Worm (Caenorhabditis elegans) whole organism, young adult: ENCODE data around the gene F52F10.2.
A peak's percentile ranks its signal among the peaks of the same experiment; 100 is the strongest.

Experiments used
- B0035.1 ChIP-seq: sonication (generic microtip); optimal IDR thresholded peaks from 2 replicates; lab custom pipeline; 2016; ENCODE audit warnings: missing genetic modification characterization, mild to moderate bottlenecking, missing compliant biosample characterization, missing genotype, missing genetic modification reagents
- B0336.3 ChIP-seq: fragments of 200-800 bp; sonication (Bioruptor generic); IDR thresholded peaks from 2 replicates; pipeline ENCODE4 v1.3.6; 2022; ENCODE audit warnings: missing genetic modification characterization, missing compliant biosample characterization
- F33H1.4 ChIP-seq: fragments of 200-800 bp; sonication (Bioruptor generic); IDR thresholded peaks from 2 replicates; pipeline ENCODE4 v1.3.6; 2022; ENCODE audit warnings: missing genetic modification reagents, missing genetic modification characterization, missing compliant biosample characterization
- F39B2.1 ChIP-seq: fragments of 200-800 bp; sonication (Bioruptor generic); IDR thresholded peaks from 2 replicates; pipeline ENCODE4 v1.3.6; 2022; ENCODE audit warnings: missing genetic modification reagents, missing genetic modification characterization, missing compliant biosample characterization
- F55B11.4 ChIP-seq: sonication (generic microtip); optimal IDR thresholded peaks from 2 replicates; lab custom pipeline; 2016; ENCODE audit warnings: missing compliant biosample characterization, missing genetic modification characterization, borderline replicate concordance; ENCODE audit not compliant: insufficient read depth
- Y53F4B.3 ChIP-seq: fragments of 200-800 bp; sonication (Bioruptor generic); IDR thresholded peaks from 2 replicates; pipeline ENCODE4 v1.3.6; 2022; ENCODE audit warnings: missing genetic modification reagents, missing genetic modification characterization, missing compliant biosample characterization
- Y53G8AR.9 ChIP-seq: fragments of 200-800 bp; sonication (Bioruptor generic); conservative IDR thresholded peaks from 2 replicates; pipeline ENCODE4 v1.3.6; 2022; ENCODE audit warnings: missing genetic modification reagents, missing genetic modification characterization, missing compliant biosample characterization
- ZK185.1 ChIP-seq: sonication (generic microtip); optimal IDR thresholded peaks from 2 replicates; lab custom pipeline; 2016; ENCODE audit warnings: mild to moderate bottlenecking, missing genetic modification characterization, missing compliant biosample characterization; ENCODE audit not compliant: poor library complexity, severe bottlenecking
- aptf-2 ChIP-seq: fragments of 200-800 bp; sonication (Bioruptor generic); conservative IDR thresholded peaks from 2 replicates; pipeline ENCODE4 v1.3.6; 2022; ENCODE audit warnings: missing genetic modification reagents, missing genetic modification characterization, missing compliant biosample characterization
- bed-1 ChIP-seq: fragments of 200-800 bp; sonication (Bioruptor generic); IDR thresholded peaks from 2 replicates; pipeline ENCODE4 v1.3.6; 2022; ENCODE audit warnings: missing genetic modification reagents, missing genetic modification characterization, missing compliant biosample characterization
- bed-2 ChIP-seq: fragments of 200-800 bp; sonication (Bioruptor generic); IDR thresholded peaks from 2 replicates; pipeline ENCODE4 v1.3.6; 2022; ENCODE audit warnings: missing genetic modification reagents, missing genetic modification characterization, missing compliant biosample characterization
- cebp-2 ChIP-seq: fragments of 200-800 bp; sonication (Bioruptor generic); IDR thresholded peaks from 2 replicates; pipeline ENCODE4 v1.3.6; 2022; ENCODE audit warnings: missing genetic modification characterization, missing compliant biosample characterization
- ceh-40 ChIP-seq: fragments of 200-800 bp; sonication (Bioruptor generic); IDR thresholded peaks from 2 replicates; pipeline ENCODE4 v1.3.6; 2022; ENCODE audit warnings: missing genetic modification characterization, missing compliant biosample characterization
- ceh-79 ChIP-seq: sonication (generic microtip); optimal IDR thresholded peaks from 2 replicates; lab custom pipeline; 2017; ENCODE audit warnings: mild to moderate bottlenecking, missing genetic modification characterization, missing compliant biosample characterization
- ceh-91 ChIP-seq: fragments of 200-800 bp; sonication (Bioruptor generic); IDR thresholded peaks from 2 replicates; pipeline ENCODE4 v1.3.6; 2022; ENCODE audit warnings: missing genetic modification reagents, missing genetic modification characterization, missing compliant biosample characterization
- chd-7 ChIP-seq: sonication (generic microtip); optimal IDR thresholded peaks from 2 replicates; lab custom pipeline; 2016; ENCODE audit warnings: mild to moderate bottlenecking, missing genetic modification characterization, moderate library complexity, missing compliant biosample characterization
- dpff-1 ChIP-seq: sonication (generic microtip); optimal IDR thresholded peaks from 2 replicates; lab custom pipeline; 2017; ENCODE audit warnings: mild to moderate bottlenecking, missing genetic modification characterization, missing compliant biosample characterization
- ekl-4 ChIP-seq: fragments of 200-800 bp; sonication (Bioruptor generic); IDR thresholded peaks from 2 replicates; pipeline ENCODE4 v1.3.6; 2022; ENCODE audit warnings: missing genetic modification reagents, missing genetic modification characterization, missing compliant biosample characterization
- gei-17 ChIP-seq: fragments of 200-800 bp; sonication (Bioruptor generic); optimal IDR thresholded peaks from 2 replicates; lab custom pipeline; 2018; ENCODE audit warnings: mild to moderate bottlenecking, missing genetic modification characterization, missing compliant biosample characterization
- hmg-1.2 ChIP-seq: fragments of 200-800 bp; sonication (Bioruptor generic); IDR thresholded peaks from 2 replicates; pipeline ENCODE4 v1.3.6; 2022; ENCODE audit warnings: missing genetic modification reagents, missing genetic modification characterization, missing compliant biosample characterization
- hrde-1 ChIP-seq: sonication (generic microtip); optimal IDR thresholded peaks from 2 replicates; lab custom pipeline; 2016; ENCODE audit warnings: missing genetic modification characterization, mild to moderate bottlenecking, missing compliant biosample characterization, moderate library complexity, missing genotype, missing genetic modification reagents, borderline replicate concordance
- lag-1 ChIP-seq: fragments of 200-800 bp; sonication (Bioruptor generic); IDR thresholded peaks from 2 replicates; pipeline ENCODE4 v1.3.6; 2022; ENCODE audit warnings: missing genetic modification reagents, missing genetic modification characterization, missing compliant biosample characterization
- lin-26 ChIP-seq: fragments of 200-800 bp; sonication (Bioruptor generic); IDR thresholded peaks from 2 replicates; pipeline ENCODE4 v1.3.6; 2022; ENCODE audit warnings: missing genetic modification reagents, missing genetic modification characterization, missing compliant biosample characterization
- lin-35 ChIP-seq, 3 experiments: fragments of 150-350 bp in 2 of 3; sonication (generic microtip) in 1 of 3; optimal IDR thresholded peaks; 2 replicates each; lab custom pipeline; 2014 to 2018; ENCODE audit warnings: missing biosample characterization in 3 of 3, missing genetic modification characterization in 3 of 3, missing genetic modification reagents in 3 of 3
- lsl-1 ChIP-seq: fragments of 200-800 bp; sonication (Bioruptor generic); optimal IDR thresholded peaks from 2 replicates; lab custom pipeline; 2018; ENCODE audit warnings: mild to moderate bottlenecking, missing genetic modification characterization, moderate library complexity, missing compliant biosample characterization
- lsy-27 ChIP-seq: sonication (generic microtip); optimal IDR thresholded peaks from 2 replicates; lab custom pipeline; 2017; ENCODE audit warnings: missing genetic modification characterization, mild to moderate bottlenecking, missing compliant biosample characterization, antibody characterized with exemption, missing genotype, borderline replicate concordance; ENCODE audit not compliant: insufficient read depth
- madf-6 ChIP-seq: fragments of 200-800 bp; sonication (Bioruptor generic); IDR thresholded peaks from 2 replicates; pipeline ENCODE4 v1.3.6; 2022; ENCODE audit warnings: missing genetic modification reagents, missing genetic modification characterization, missing compliant biosample characterization
- mcd-1 ChIP-seq: fragments of 200-800 bp; sonication (Bioruptor generic); IDR thresholded peaks from 2 replicates; pipeline ENCODE4 v1.3.6; 2022; ENCODE audit warnings: missing genetic modification reagents, missing genetic modification characterization, missing compliant biosample characterization
- mel-28 ChIP-seq: sonication (generic microtip); optimal IDR thresholded peaks from 2 replicates; lab custom pipeline; 2016; ENCODE audit warnings: borderline replicate concordance, mild to moderate bottlenecking, missing genetic modification characterization, missing compliant biosample characterization
- mes-4 ChIP-seq: sonication (generic microtip); optimal IDR thresholded peaks from 2 replicates; lab custom pipeline; 2016; ENCODE audit warnings: missing genotype, missing genetic modification characterization, missing compliant biosample characterization
- nfya-2 ChIP-seq: fragments of 200-800 bp; sonication (Bioruptor generic); IDR thresholded peaks from 2 replicates; pipeline ENCODE4 v1.3.6; 2022; ENCODE audit warnings: missing genetic modification reagents, missing genetic modification characterization, missing compliant biosample characterization
- pbrm-1 ChIP-seq: fragments of 200-800 bp; sonication (Bioruptor generic); IDR thresholded peaks from 2 replicates; pipeline ENCODE4 v1.3.6; 2022; ENCODE audit warnings: missing genetic modification reagents, missing genetic modification characterization, missing compliant biosample characterization
- rec-8 ChIP-seq, 2 experiments: sonication (generic microtip); optimal IDR thresholded peaks; 2 replicates each; lab custom pipeline; 2016; ENCODE audit warnings: mild to moderate bottlenecking in 2 of 2, missing genetic modification characterization in 2 of 2, missing genetic modification reagents in 2 of 2, missing genotype in 2 of 2, missing biosample characterization in 1 of 2, missing compliant biosample characterization in 1 of 2, moderate library complexity in 1 of 2
- snpc-1.1 ChIP-seq: sonication (generic microtip); optimal IDR thresholded peaks from 2 replicates; lab custom pipeline; 2017; ENCODE audit warnings: missing genetic modification characterization, mild to moderate bottlenecking, missing compliant biosample characterization, antibody characterized with exemption, moderate library complexity, missing genotype, missing genetic modification reagents; ENCODE audit not compliant: insufficient read depth
- tbp1 ChIP-seq: fragments of 200-800 bp; sonication (Bioruptor generic); optimal IDR thresholded peaks from 2 replicates; lab custom pipeline; 2018; ENCODE audit warnings: mild to moderate bottlenecking, missing genetic modification characterization, missing compliant biosample characterization
- xnd-1 ChIP-seq: sonication (generic microtip); optimal IDR thresholded peaks from 2 replicates; lab custom pipeline; 2016; ENCODE audit warnings: missing genotype, missing genetic modification reagents, missing genetic modification characterization, missing compliant biosample characterization
- zfh-2 ChIP-seq: fragments of 200-800 bp; sonication (Bioruptor generic); conservative IDR thresholded peaks from 2 replicates; pipeline ENCODE4 v1.3.6; 2022; ENCODE audit warnings: missing genetic modification reagents, missing genetic modification characterization, missing compliant biosample characterization
- zim-3 ChIP-seq: sonication (generic microtip); optimal IDR thresholded peaks from 2 replicates; lab custom pipeline; 2017; ENCODE audit warnings: mild to moderate bottlenecking, missing genetic modification characterization, moderate library complexity, missing compliant biosample characterization
- ztf-25 ChIP-seq: fragments of 200-800 bp; sonication (Bioruptor generic); IDR thresholded peaks from 2 replicates; pipeline ENCODE4 v1.3.6; 2022; ENCODE audit warnings: missing genetic modification reagents, missing genetic modification characterization, missing compliant biosample characterization
- ztf-28 ChIP-seq: fragments of 200-800 bp; sonication (Bioruptor generic); IDR thresholded peaks from 2 replicates; pipeline ENCODE4 v1.3.6; 2022; ENCODE audit warnings: missing genetic modification reagents, missing genetic modification characterization, missing compliant biosample characterization
- ztf-3 ChIP-seq: fragments of 200-800 bp; sonication (Bioruptor generic); optimal IDR thresholded peaks from 2 replicates; lab custom pipeline; 2018; ENCODE audit warnings: mild to moderate bottlenecking, missing genetic modification characterization, missing compliant biosample characterization

The F52F10.2 gene

DNA sequence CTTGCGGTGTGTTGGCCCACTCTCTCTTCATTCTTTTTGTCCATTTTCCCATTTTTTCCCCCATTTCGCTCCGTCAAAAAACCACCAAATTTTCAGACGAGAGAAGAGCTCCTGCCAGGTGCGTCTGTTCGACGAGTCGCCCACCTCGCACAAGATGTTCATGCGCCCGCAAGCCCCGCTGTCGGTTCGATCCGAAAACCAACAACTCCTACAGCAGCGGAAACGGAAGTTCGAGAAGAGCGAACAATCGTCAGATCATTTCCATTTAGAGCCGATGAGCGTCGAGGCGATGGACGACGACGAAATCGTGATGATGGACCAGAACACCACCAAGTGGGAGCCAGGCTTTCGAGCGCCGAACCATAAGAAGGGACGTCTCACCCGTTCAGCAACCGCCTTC lies 35.3 kb downstream of the F52F10.2 start:
- no peak for TF ChIP-seq F33H1.4 (GFP tag; lab: Robert Waterston, UW)
- peak; percentile 51 for TF ChIP-seq zfh-2 (GFP tag; lab: Robert Waterston, UW)

DNA sequence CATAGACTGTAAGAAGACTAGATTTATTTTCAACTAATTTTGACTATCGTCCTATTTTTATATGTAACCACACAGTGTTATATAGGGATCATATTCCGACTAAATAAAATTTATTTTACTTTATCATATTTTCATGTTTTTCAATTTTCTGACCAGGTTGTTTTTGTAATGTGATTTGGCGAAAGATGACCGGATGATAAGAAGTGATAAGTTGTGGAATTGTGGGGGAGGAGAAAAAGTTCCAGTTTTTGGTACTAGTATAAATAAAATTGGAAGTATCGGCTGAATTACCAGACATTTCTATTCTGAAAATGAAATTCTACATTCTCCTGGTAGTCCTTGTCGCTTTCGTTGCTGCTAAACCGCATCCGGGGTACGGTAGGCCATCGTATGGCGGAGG lies 37.5 kb downstream of the F52F10.2 start, which contains the start of gene F16B4.7:
F16B4.7 (plus strand) TSS at position 301 of the 400 bp plus-strand sequence.
- TF ChIP-seq ZK185.1 (no peak), ceh-40 (GFP tag; lab: Robert Waterston, UW) (no peak), zim-3 (tag; lab: Kevin White, UChicago) (no peak), hmg-1.2 (no peak), gei-17 (GFP tag; lab: Kevin White, UChicago) (no peak), lag-1 (no peak), ceh-91 (GFP tag; lab: Robert Waterston, UW) (no peak), madf-6 (GFP tag; lab: Robert Waterston, UW) (no peak), Y53F4B.3 (GFP tag; lab: Robert Waterston, UW) (no peak), F55B11.4 (tag; lab: Kevin White, UChicago) (no peak), pbrm-1 (GFP tag; lab: Robert Waterston, UW) (no peak), chd-7 (no peak), lin-35 (GFP tag; optimal IDR thresholded peaks at IDR 0.05; lab: Kevin White, UChicago) (no peak), rec-8 (tag; optimal IDR thresholded peaks at IDR 0.05; lab: Kevin White, UChicago) (no peak)

DNA sequence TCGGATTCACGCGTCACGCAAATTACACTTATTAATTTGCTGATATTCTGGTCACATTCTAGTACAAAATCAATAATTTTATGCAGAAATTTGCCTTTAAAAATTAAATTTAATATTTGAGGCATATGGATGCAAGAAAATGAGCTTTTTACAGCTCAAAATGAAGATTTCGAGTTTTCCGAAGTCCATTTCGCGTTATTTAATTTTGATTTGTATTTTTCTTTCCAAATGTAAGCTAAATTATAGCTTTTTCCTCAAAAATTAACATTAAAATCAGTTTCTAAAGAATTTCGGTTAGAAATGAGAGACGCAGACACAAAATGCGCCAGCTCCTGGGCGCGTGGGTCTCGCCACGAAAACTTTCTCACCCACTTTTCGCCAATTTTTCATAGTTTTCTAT lies 39.0 kb downstream of the F52F10.2 start, which contains the start of gene F16B4.6:
F16B4.6 (plus strand) TSS at position 301 of the 400 bp plus-strand sequence.
- TF ChIP-seq Y53G8AR.9 (no peak), cebp-2 (GFP tag; lab: Robert Waterston, UW) (no peak), B0035.1 (tag; lab: Kevin White, UChicago) (no peak), ZK185.1 (no peak), ekl-4 (GFP tag; lab: Robert Waterston, UW) (no peak), lsl-1 (GFP tag; lab: Kevin White, UChicago) (no peak), aptf-2 (GFP tag; lab: Robert Waterston, UW) (no peak), snpc-1.1 (tag; lab: Kevin White, UChicago) (no peak), dpff-1 (tag; lab: Kevin White, UChicago) (no peak), ztf-3 (GFP tag; lab: Kevin White, UChicago) (no peak), ceh-79 (tag; lab: Kevin White, UChicago) (no peak)

DNA sequence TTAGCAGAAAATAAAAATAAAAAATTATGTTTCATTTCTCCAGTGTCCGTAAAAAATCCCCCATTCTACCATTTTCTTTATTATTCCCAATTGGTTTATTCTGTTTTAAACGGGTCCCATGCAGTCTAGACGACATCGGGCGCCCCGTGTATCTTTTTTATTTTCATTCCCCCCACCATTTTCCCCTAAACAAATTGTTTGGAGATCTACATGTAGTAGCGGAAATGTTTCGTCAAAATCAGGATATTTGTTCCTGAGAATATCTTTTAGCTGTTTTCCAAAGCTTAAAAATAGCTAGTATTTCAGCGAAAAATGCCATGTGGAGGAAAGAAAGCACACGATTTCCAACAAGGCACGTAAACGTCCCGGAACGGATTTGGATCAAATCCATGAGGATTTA lies 40.2 kb downstream of the F52F10.2 start, which contains the start of gene F16B4.5:
F16B4.5 (plus strand) TSS at position 301 of the 400 bp plus-strand sequence.
- TF ChIP-seq aptf-2 (GFP tag; lab: Robert Waterston, UW) (no peak), F39B2.1 (GFP tag; lab: Robert Waterston, UW) (no peak), lsy-27 (no peak), bed-2 (GFP tag; lab: Robert Waterston, UW) (no peak), ceh-79 (tag; lab: Kevin White, UChicago) (no peak), ztf-25 (GFP tag; lab: Robert Waterston, UW) (no peak), mes-4 (tag; lab: Kevin White, UChicago) (no peak), mel-28 (no peak), lin-26 (GFP tag; lab: Robert Waterston, UW) (no peak), bed-1 (GFP tag; lab: Robert Waterston, UW) (no peak), mcd-1 (no peak), tbp1 (no peak), snpc-1.1 (tag; lab: Kevin White, UChicago) (no peak), hmg-1.2 (no peak), nfya-2 (GFP tag; lab: Robert Waterston, UW) (no peak), xnd-1 (tag; lab: Kevin White, UChicago) (no peak), ztf-28 (GFP tag; lab: Robert Waterston, UW) (no peak), hrde-1 (tag; lab: Kevin White, UChicago) (no peak), B0336.3 (GFP tag; lab: Robert Waterston, UW) (no peak)
